Worm (Caenorhabditis elegans): ENCODE measurements around the gene hlh-15.

Gene hlh-15

DNA sequence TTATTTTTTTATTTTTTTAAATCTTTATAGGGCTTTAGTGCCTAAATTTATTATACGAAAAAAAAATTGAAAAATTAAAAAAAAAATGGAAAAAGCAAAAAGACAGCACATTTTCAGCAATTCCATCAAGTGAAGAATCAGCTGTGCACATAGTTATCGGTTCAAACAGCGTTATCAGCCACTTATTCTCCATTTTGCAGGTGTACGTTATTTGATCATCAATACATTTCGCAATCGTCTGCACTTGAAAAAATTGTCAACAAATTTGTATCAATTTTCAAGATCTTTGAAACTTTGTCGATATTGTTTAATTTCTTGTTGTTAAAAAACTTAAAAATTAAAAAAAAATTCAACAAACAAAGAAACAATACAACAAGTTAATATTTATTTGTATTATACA, 26.6 kb upstream of the hlh-15 start:
- no peak for TF ChIP-seq dpl-1 (GFP tag; optimal IDR thresholded peaks at IDR 0.05)
- peak; percentile 63 for TF ChIP-seq skn-1 (tag; optimal IDR thresholded peaks at IDR 0.05)
- TF ChIP-seq pqm-1 (tag; optimal IDR thresholded peaks at IDR 0.05) = no peak
- TF ChIP-seq efl-3 (GFP tag; optimal IDR thresholded peaks at IDR 0.05) = no peak
- no peak for TF ChIP-seq unc-98 (GFP tag; IDR thresholded peaks at IDR 0.05)
- TF ChIP-seq egl-27 (tag; optimal IDR thresholded peaks at IDR 0.05) = no peak
- TF ChIP-seq fkh-4 (tag; optimal IDR thresholded peaks at IDR 0.05; ENCODE audit: borderline replicate concordance) = no peak
- TF ChIP-seq lin-35 (GFP tag; optimal IDR thresholded peaks at IDR 0.05) = no peak
- no peak for TF ChIP-seq sox-4 (tag; optimal IDR thresholded peaks at IDR 0.05)
- no peak for TF ChIP-seq nhr-19 (GFP tag; conservative IDR thresholded peaks at IDR 0.05)
- TF ChIP-seq isw-1 (GFP tag; IDR thresholded peaks at IDR 0.05) = no peak
- TF ChIP-seq efl-1 (optimal IDR thresholded peaks at IDR 0.05) = no peak
- peak in 1 of 2 experiments; percentile 73 for TF ChIP-seq efl-1 (GFP tag; optimal IDR thresholded peaks at IDR 0.05 in 1 of 2)

- TF ChIP-seq nhr-77 (tag; optimal IDR thresholded peaks at IDR 0.05) = no peak
- no peak for TF ChIP-seq unc-130 (tag; optimal IDR thresholded peaks at IDR 0.05)
- no peak for TF ChIP-seq nhr-90 (tag; optimal IDR thresholded peaks at IDR 0.05; ENCODE audit: poor library complexity)
- TF ChIP-seq elt-3 (tag; optimal IDR thresholded peaks at IDR 0.05) = no peak
- TF ChIP-seq nhr-85 (tag) = no peak
- no peak for TF ChIP-seq aha-1 (tag; optimal IDR thresholded peaks at IDR 0.05)
- no peak for TF ChIP-seq lin-13 (GFP tag; optimal IDR thresholded peaks at IDR 0.05)
- peak; percentile 19 for TF ChIP-seq lin-14 (GFP tag; optimal IDR thresholded peaks at IDR 0.05)
- TF ChIP-seq egl-13 (tag; optimal IDR thresholded peaks at IDR 0.05) = no peak
- TF ChIP-seq ceh-88 (GFP tag; IDR thresholded peaks at IDR 0.05) = no peak
- no peak for TF ChIP-seq C34B4.2 (tag; optimal IDR thresholded peaks at IDR 0.05)
- TF ChIP-seq nhr-20 (tag; optimal IDR thresholded peaks at IDR 0.05) = peak; percentile 1
- no peak for TF ChIP-seq xbp-1 (tag; optimal IDR thresholded peaks at IDR 0.05)
- no peak for TF ChIP-seq irx-1 (tag; optimal IDR thresholded peaks at IDR 0.05)
- no peak for TF ChIP-seq nhr-28 (tag; optimal IDR thresholded peaks at IDR 0.05)
- no peak for TF ChIP-seq mef-2 (tag; optimal IDR thresholded peaks at IDR 0.05)
- TF ChIP-seq ceh-82 (tag; optimal IDR thresholded peaks at IDR 0.05) = no peak
- TF ChIP-seq tbx-2 (tag; optimal IDR thresholded peaks at IDR 0.05) = no peak
- no peak for TF ChIP-seq F16B12.6 (tag; optimal IDR thresholded peaks at IDR 0.05)
- no peak for TF ChIP-seq dsc-1 (tag; optimal IDR thresholded peaks at IDR 0.05)
- no peak for TF ChIP-seq alr-1 (tag; optimal IDR thresholded peaks at IDR 0.05; ENCODE audit: borderline replicate concordance)
- TF ChIP-seq blmp-1 (tag; optimal IDR thresholded peaks at IDR 0.05) = peak; percentile 75
- no peak for TF ChIP-seq unc-98 (GFP tag; IDR thresholded peaks at IDR 0.05)
- no peak for TF ChIP-seq sup-37 (GFP tag; optimal IDR thresholded peaks at IDR 0.05)
- no peak for TF ChIP-seq sptf-1 (tag; optimal IDR thresholded peaks at IDR 0.05)
- no peak for TF ChIP-seq lsy-2 (tag; optimal IDR thresholded peaks at IDR 0.05)
- no peak for TF ChIP-seq mab-9 (GFP tag; IDR thresholded peaks at IDR 0.05)
- TF ChIP-seq swsn-7 (tag; optimal IDR thresholded peaks at IDR 0.05) = no peak
- TF ChIP-seq fkh-4 (tag; optimal IDR thresholded peaks at IDR 0.05; ENCODE audit: borderline replicate concordance) = no peak
- TF ChIP-seq efl-1 (optimal IDR thresholded peaks at IDR 0.05) = no peak
- peak in 1 of 2 experiments; percentile 58 for TF ChIP-seq efl-1 (GFP tag; optimal IDR thresholded peaks at IDR 0.05 in 1 of 2)
- TF ChIP-seq skn-1 (tag; optimal IDR thresholded peaks at IDR 0.05) = peak; percentile 40
- no peak for TF ChIP-seq ama-1 (optimal IDR thresholded peaks at IDR 0.05)
- TF ChIP-seq ceh-90 (tag; optimal IDR thresholded peaks at IDR 0.05) = no peak
- TF ChIP-seq zip-4 (GFP tag; optimal IDR thresholded peaks at IDR 0.05) = no peak
These were observed 26.1 kb upstream of the hlh-15 start for ce11 chrX:2439309-2439708.
